Worm (Caenorhabditis elegans) whole organism, young adult: ENCODE measurements around the gene F12A10.1.

Source experiments
- B0035.1 ChIP-seq: sonication (generic microtip); optimal IDR thresholded peaks from 2 replicates; lab custom pipeline; 2016; ENCODE audit warnings: missing genetic modification characterization, mild to moderate bottlenecking, missing compliant biosample characterization, missing genotype, missing genetic modification reagents
- C06A6.2 ChIP-seq: fragments of 200-800 bp; sonication (Bioruptor generic); conservative IDR thresholded peaks from 2 replicates; pipeline ENCODE4 v1.3.6; 2022; ENCODE audit warnings: missing genetic modification characterization, missing compliant biosample characterization
- F37B4.10 ChIP-seq: fragments of 200-800 bp; sonication (Bioruptor generic); IDR thresholded peaks from 2 replicates; pipeline ENCODE4 v1.3.6; 2022; ENCODE audit warnings: missing genetic modification characterization, missing compliant biosample characterization
- F52B5.7 ChIP-seq: sonication (generic microtip); optimal IDR thresholded peaks from 2 replicates; lab custom pipeline; 2016; ENCODE audit warnings: mild to moderate bottlenecking, missing genetic modification characterization, missing compliant biosample characterization
- F55B11.4 ChIP-seq: sonication (generic microtip); optimal IDR thresholded peaks from 2 replicates; lab custom pipeline; 2016; ENCODE audit warnings: missing compliant biosample characterization, missing genetic modification characterization, borderline replicate concordance; ENCODE audit not compliant: insufficient read depth
- F57C9.4 ChIP-seq: sonication (generic microtip); optimal IDR thresholded peaks from 2 replicates; lab custom pipeline; 2017; ENCODE audit warnings: mild to moderate bottlenecking, missing genetic modification characterization, missing compliant biosample characterization
- K11D2.4 ChIP-seq: fragments of 200-800 bp; sonication (Bioruptor generic); IDR thresholded peaks from 2 replicates; pipeline ENCODE4 v1.3.6; 2022; ENCODE audit warnings: missing genetic modification reagents, missing genetic modification characterization, missing compliant biosample characterization
- Y53G8AR.9 ChIP-seq: fragments of 200-800 bp; sonication (Bioruptor generic); conservative IDR thresholded peaks from 2 replicates; pipeline ENCODE4 v1.3.6; 2022; ENCODE audit warnings: missing genetic modification reagents, missing genetic modification characterization, missing compliant biosample characterization
- ZK185.1 ChIP-seq: sonication (generic microtip); optimal IDR thresholded peaks from 2 replicates; lab custom pipeline; 2016; ENCODE audit warnings: mild to moderate bottlenecking, missing genetic modification characterization, missing compliant biosample characterization; ENCODE audit not compliant: poor library complexity, severe bottlenecking
- akir-1 ChIP-seq: fragments of 200-800 bp; sonication (Bioruptor generic); optimal IDR thresholded peaks from 2 replicates; lab custom pipeline; 2018; ENCODE audit warnings: mild to moderate bottlenecking, missing genetic modification characterization, moderate library complexity, missing compliant biosample characterization
- attf-5 ChIP-seq: fragments of 200-800 bp; sonication (Bioruptor generic); optimal IDR thresholded peaks from 2 replicates; lab custom pipeline; 2018; ENCODE audit warnings: mild to moderate bottlenecking, missing genetic modification characterization, missing compliant biosample characterization
- bed-2 ChIP-seq: fragments of 200-800 bp; sonication (Bioruptor generic); IDR thresholded peaks from 2 replicates; pipeline ENCODE4 v1.3.6; 2022; ENCODE audit warnings: missing genetic modification reagents, missing genetic modification characterization, missing compliant biosample characterization
- ccch-3 ChIP-seq: fragments of 200-800 bp; sonication (Bioruptor generic); optimal IDR thresholded peaks from 2 replicates; lab custom pipeline; 2018; ENCODE audit warnings: mild to moderate bottlenecking, missing genetic modification characterization, missing compliant biosample characterization
- cebp-2 ChIP-seq: fragments of 200-800 bp; sonication (Bioruptor generic); IDR thresholded peaks from 2 replicates; pipeline ENCODE4 v1.3.6; 2022; ENCODE audit warnings: missing genetic modification characterization, missing compliant biosample characterization
- ceh-91 ChIP-seq: fragments of 200-800 bp; sonication (Bioruptor generic); IDR thresholded peaks from 2 replicates; pipeline ENCODE4 v1.3.6; 2022; ENCODE audit warnings: missing genetic modification reagents, missing genetic modification characterization, missing compliant biosample characterization
- die-1 ChIP-seq: sonication (generic microtip); optimal IDR thresholded peaks from 2 replicates; lab custom pipeline; 2016; ENCODE audit warnings: missing genotype, mild to moderate bottlenecking, missing genetic modification characterization, missing compliant biosample characterization
- dpl-1 ChIP-seq: fragments of 150-350 bp; optimal IDR thresholded peaks from 2 replicates; lab custom pipeline; 2014; ENCODE audit warnings: missing biosample characterization, missing genetic modification reagents, missing genetic modification characterization
- egl-18 ChIP-seq: fragments of 200-800 bp; sonication (Bioruptor generic); IDR thresholded peaks from 2 replicates; pipeline ENCODE4 v1.3.6; 2022; ENCODE audit warnings: missing genetic modification reagents, missing genetic modification characterization, missing compliant biosample characterization
- hlh-12 ChIP-seq: sonication (generic microtip); optimal IDR thresholded peaks from 2 replicates; lab custom pipeline; 2016; ENCODE audit warnings: missing genetic modification characterization, missing compliant biosample characterization
- hmg-20 ChIP-seq: fragments of 200-800 bp; sonication (Bioruptor generic); IDR thresholded peaks from 2 replicates; pipeline ENCODE4 v1.3.6; 2022; ENCODE audit warnings: missing genetic modification reagents, missing genetic modification characterization, missing compliant biosample characterization
- let-607 ChIP-seq, 2 experiments: fragments of 200-800 bp in 1 of 2; sonication (Bioruptor generic) in 1 of 2; sonication (generic microtip) in 1 of 2; optimal IDR thresholded peaks; 2 replicates each; lab custom pipeline; 2016 to 2018; ENCODE audit warnings: mild to moderate bottlenecking in 2 of 2, missing compliant biosample characterization in 2 of 2, missing genetic modification characterization in 2 of 2, moderate library complexity in 2 of 2, missing genotype in 1 of 2
- lin-35 ChIP-seq, 3 experiments: fragments of 150-350 bp in 2 of 3; sonication (generic microtip) in 1 of 3; optimal IDR thresholded peaks; 2 replicates each; lab custom pipeline; 2014 to 2018; ENCODE audit warnings: missing biosample characterization in 3 of 3, missing genetic modification characterization in 3 of 3, missing genetic modification reagents in 3 of 3
- madf-3 ChIP-seq: fragments of 200-800 bp; sonication (Bioruptor generic); IDR thresholded peaks from 2 replicates; pipeline ENCODE4 v1.3.6; 2022; ENCODE audit warnings: missing genetic modification reagents, missing genetic modification characterization, missing compliant biosample characterization
- madf-6 ChIP-seq: fragments of 200-800 bp; sonication (Bioruptor generic); IDR thresholded peaks from 2 replicates; pipeline ENCODE4 v1.3.6; 2022; ENCODE audit warnings: missing genetic modification reagents, missing genetic modification characterization, missing compliant biosample characterization
- madf-8 ChIP-seq: fragments of 200-800 bp; sonication (Bioruptor generic); conservative IDR thresholded peaks from 2 replicates; pipeline ENCODE4 v1.3.6; 2022; ENCODE audit warnings: missing genetic modification reagents, missing genetic modification characterization, missing compliant biosample characterization
- nfya-1 ChIP-seq: sonication (generic microtip); optimal IDR thresholded peaks from 2 replicates; lab custom pipeline; 2017; ENCODE audit warnings: antibody characterized with exemption, missing compliant biosample characterization, missing genetic modification characterization, borderline replicate concordance; ENCODE audit not compliant: insufficient read depth
- nfyb-1 ChIP-seq: fragments of 200-800 bp; sonication (Bioruptor generic); IDR thresholded peaks from 2 replicates; pipeline ENCODE4 v1.3.6; 2022; ENCODE audit warnings: missing genetic modification reagents, missing genetic modification characterization, missing compliant biosample characterization
- nhr-27 ChIP-seq: fragments of 200-800 bp; sonication (Bioruptor generic); optimal IDR thresholded peaks from 2 replicates; lab custom pipeline; 2018; ENCODE audit warnings: mild to moderate bottlenecking, missing genetic modification characterization, moderate library complexity, missing compliant biosample characterization
- rec-8 ChIP-seq, 2 experiments: sonication (generic microtip); optimal IDR thresholded peaks; 2 replicates each; lab custom pipeline; 2016; ENCODE audit warnings: mild to moderate bottlenecking in 2 of 2, missing genetic modification characterization in 2 of 2, missing genetic modification reagents in 2 of 2, missing genotype in 2 of 2, missing biosample characterization in 1 of 2, missing compliant biosample characterization in 1 of 2, moderate library complexity in 1 of 2
- repo-1 ChIP-seq: sonication (generic microtip); optimal IDR thresholded peaks from 2 replicates; lab custom pipeline; 2017; ENCODE audit warnings: mild to moderate bottlenecking, missing genetic modification characterization, missing compliant biosample characterization
- snpc-4 ChIP-seq, 5 experiments: fragments of 150-350 bp in 1 of 5; sonication (generic microtip) in 4 of 5; optimal IDR thresholded peaks; 2 replicates each; lab custom pipeline; 2014 to 2018; ENCODE audit warnings: missing genetic modification characterization in 5 of 5, missing biosample characterization in 3 of 5, antibody characterized with exemption in 2 of 5, mild to moderate bottlenecking in 2 of 5, missing compliant biosample characterization in 2 of 5, missing genotype in 2 of 5, moderate library complexity in 2 of 5, missing genetic modification reagents in 1 of 5
- tbp1 ChIP-seq: fragments of 200-800 bp; sonication (Bioruptor generic); optimal IDR thresholded peaks from 2 replicates; lab custom pipeline; 2018; ENCODE audit warnings: mild to moderate bottlenecking, missing genetic modification characterization, missing compliant biosample characterization
- tlf-1 ChIP-seq: fragments of 200-800 bp; sonication (Bioruptor generic); optimal IDR thresholded peaks from 2 replicates; lab custom pipeline; 2018; ENCODE audit warnings: mild to moderate bottlenecking, missing genetic modification characterization, missing compliant biosample characterization
- xnd-1 ChIP-seq: sonication (generic microtip); optimal IDR thresholded peaks from 2 replicates; lab custom pipeline; 2016; ENCODE audit warnings: missing genotype, missing genetic modification reagents, missing genetic modification characterization, missing compliant biosample characterization

F12A10.1 gene

DNA sequence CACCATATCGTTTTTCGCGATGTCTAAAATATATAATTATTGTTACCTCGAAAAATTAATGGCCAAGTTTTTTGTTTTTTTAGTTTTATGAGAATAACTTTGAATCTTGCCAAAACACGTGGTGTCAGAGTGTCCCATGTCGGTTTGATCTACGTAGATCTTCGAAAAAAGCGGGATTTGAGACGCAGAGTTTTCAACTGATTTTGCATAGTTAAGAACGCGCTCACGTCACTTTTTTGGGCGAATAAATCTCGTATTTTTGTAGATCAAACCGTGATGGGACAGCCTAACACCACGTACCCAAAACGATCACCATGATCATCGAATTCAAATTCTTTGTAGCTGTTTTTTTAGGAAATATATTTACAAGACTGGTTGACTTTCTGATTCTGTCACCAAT lies 1.2 kb downstream of the F12A10.1 start (continued):
- TF ChIP-seq dpl-1 (GFP tag; lab: Kevin White, UChicago) (peak; percentile 14), F57C9.4 (tag; lab: Kevin White, UChicago) (no peak), akir-1 (no peak), die-1 (tag; lab: Kevin White, UChicago) (no peak), let-607 (tag; optimal IDR thresholded peaks at IDR 0.05; lab: Kevin White, UChicago) (no peak), F55B11.4 (tag; lab: Kevin White, UChicago) (no peak), madf-3 (GFP tag; lab: Robert Waterston, UW) (peak; percentile 51; the same call in 1 of the 2 replicates), xnd-1 (tag; lab: Kevin White, UChicago) (peak; percentile 44)
- TF ChIP-seq, all 124 proteins: peak for 10

DNA sequence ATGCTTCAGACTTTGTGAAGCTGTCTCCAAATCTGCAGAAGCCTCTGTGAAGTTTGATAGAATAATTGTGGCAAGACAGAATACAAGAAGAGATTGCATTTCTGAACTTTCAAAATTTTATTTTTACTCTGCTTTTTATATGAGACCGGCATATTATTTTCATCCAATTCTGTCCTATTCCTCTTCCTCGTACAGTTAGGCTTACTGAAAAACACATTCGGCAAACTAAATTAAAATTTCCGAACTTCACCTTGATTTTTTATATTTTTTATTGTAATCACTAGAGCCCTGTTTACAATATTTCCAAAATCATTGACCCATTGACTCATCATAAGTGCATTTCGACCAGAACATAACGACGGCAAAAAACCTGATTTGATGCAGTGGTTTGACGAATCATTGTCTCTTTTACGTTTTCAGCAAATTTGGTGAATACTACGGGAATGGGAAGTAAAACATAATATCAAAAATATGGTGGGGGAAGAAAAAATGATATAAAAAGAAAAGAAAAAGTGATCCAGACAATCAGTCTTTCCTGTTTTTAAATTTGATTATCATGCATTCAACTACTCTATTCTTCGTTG lies 1.9 kb downstream of the F12A10.1 start, which contains the start of the genes suex-1 and F12A10.9:
TSS of gene suex-1 (minus strand) at position 101 of the 584 bp plus-strand sequence.
TSS of gene F12A10.9 (plus strand) at position 534 of the 584 bp plus-strand sequence.
- TF ChIP-seq Y53G8AR.9 (GFP tag; lab: Robert Waterston, UW) (no peak), rec-8 (tag; optimal IDR thresholded peaks at IDR 0.05; lab: Kevin White, UChicago) (no peak), cebp-2 (GFP tag; lab: Robert Waterston, UW) (no peak), nhr-27 (tag; lab: Kevin White, UChicago) (no peak), nfyb-1 (GFP tag; lab: Robert Waterston, UW) (no peak), hmg-20 (GFP tag; lab: Robert Waterston, UW) (no peak), ZK185.1 (tag; lab: Kevin White, UChicago) (no peak), ceh-91 (GFP tag; lab: Robert Waterston, UW) (no peak), ccch-3 (GFP tag; lab: Kevin White, UChicago) (no peak), F52B5.7 (tag; lab: Kevin White, UChicago) (no peak), madf-8 (GFP tag; lab: Robert Waterston, UW) (no peak), B0035.1 (tag; lab: Kevin White, UChicago) (no peak), tbp1 (no peak), tlf-1 (GFP tag; lab: Kevin White, UChicago) (no peak), bed-2 (GFP tag; lab: Robert Waterston, UW) (no peak), repo-1 (tag; lab: Kevin White, UChicago) (no peak), C06A6.2 (GFP tag; lab: Robert Waterston, UW) (no peak), hlh-12 (tag; lab: Kevin White, UChicago) (no peak), snpc-4 (GFP tag; optimal IDR thresholded peaks at IDR 0.05; lab: Kevin White, UChicago) (no peak), snpc-4 (tag; optimal IDR thresholded peaks at IDR 0.05; lab: Kevin White, UChicago) (no peak), attf-5 (GFP tag; lab: Kevin White, UChicago) (no peak)

ce11 chrII:5500470-5500869 lies 4.1 kb downstream of the F12A10.1 start, which contains the start of gene fzy-1:
Gene fzy-1, plus strand, starts transcription at chrII:5500770.
- TF ChIP-seq lin-35 (GFP tag; optimal IDR thresholded peaks at IDR 0.05; lab: Kevin White, UChicago) (no peak), K11D2.4 (GFP tag; lab: Robert Waterston, UW) (no peak), nfya-1 (tag; lab: Kevin White, UChicago) (no peak), madf-6 (GFP tag; lab: Robert Waterston, UW) (no peak), egl-18 (GFP tag; lab: Robert Waterston, UW) (no peak), F37B4.10 (GFP tag; lab: Robert Waterston, UW) (no peak)
